Fruit fly (Drosophila melanogaster) whole organism: ENCODE measurements around the gene sdt.

Source experiments
- CG8478 ChIP-seq: fragments of >200 bp; optimal IDR thresholded peaks from 2 replicates; lab custom pipeline; 2018; ENCODE audit warnings: inconsistent platforms
- EcR ChIP-seq, 2 experiments: fragments of >200 bp; optimal IDR thresholded peaks; 2 replicates each; lab custom pipeline; 2017; ENCODE audit warnings: missing biosample characterization in 2 of 2, missing genetic modification characterization in 2 of 2, missing genetic modification reagents in 2 of 2
- psq ChIP-seq: fragments of >200 bp; optimal IDR thresholded peaks from 2 replicates; lab custom pipeline; 2017

dm6 chrX:8205625-8206252 is 27.4 kb downstream of the sdt start:
- TF ChIP-seq EcR (GFP tag; optimal IDR thresholded peaks at IDR 0.05; lab: Kevin White, UChicago) (no peak), psq (lab: Kevin White, UChicago) (no peak), CG8478 (lab: Kevin White, UChicago) (no peak)
